Fruit fly (Drosophila melanogaster): Measurements from ENCODE around the gene BobA.

Gene BobA

dm6 chr3L:14980038-14980437 lies 34.1 kb upstream of the BobA start:
- no peak for TF ChIP-seq CG18262 (tag; optimal IDR thresholded peaks at IDR 0.05)
- TF ChIP-seq CG43689 (GFP tag; IDR thresholded peaks at IDR 0.05), result no peak
- no peak for TF ChIP-seq CG3847 (GFP tag; IDR thresholded peaks at IDR 0.05)
- TF ChIP-seq stwl (tag; optimal IDR thresholded peaks at IDR 0.05), result no peak
- TF ChIP-seq ham (GFP tag; IDR thresholded peaks at IDR 0.05), result no peak
- peak; percentile 64 for TF ChIP-seq D (optimal IDR thresholded peaks at IDR 0.05)
- TF ChIP-seq D (GFP tag; optimal IDR thresholded peaks at IDR 0.05), result no peak
- TF ChIP-seq Ssrp (tag; optimal IDR thresholded peaks at IDR 0.05), result no peak
- TF ChIP-seq chm (GFP tag; IDR thresholded peaks at IDR 0.05), result 0 out of 2 replicates have a peak, but pooled peaks have one; percentile 47
- TF ChIP-seq psq (GFP tag; optimal IDR thresholded peaks at IDR 0.05), result no peak
- no peak for TF ChIP-seq CG15601 (tag; optimal IDR thresholded peaks at IDR 0.05)

- TF ChIP-seq CG9932 (GFP tag; IDR thresholded peaks at IDR 0.05), result no peak
- TF ChIP-seq pros (GFP tag; optimal IDR thresholded peaks at IDR 0.05), result peak; percentile 10
- no peak for TF ChIP-seq CG11560 (tag; IDR thresholded peaks at IDR 0.05)
- TF ChIP-seq sob (GFP tag; IDR thresholded peaks at IDR 0.05), result no peak
- TF ChIP-seq CG11456 (GFP tag; IDR thresholded peaks at IDR 0.05), result no peak
- TF ChIP-seq bigmax (GFP tag; optimal IDR thresholded peaks at IDR 0.05), result no peak
- no peak for TF ChIP-seq abd-A (tag; optimal IDR thresholded peaks at IDR 0.05)
- no peak for TF ChIP-seq CG13775 (GFP tag; optimal IDR thresholded peaks at IDR 0.05)
- TF ChIP-seq Optix (GFP tag; IDR thresholded peaks at IDR 0.05), result no peak
- no peak for TF ChIP-seq CG31365 (tag; optimal IDR thresholded peaks at IDR 0.05)
- TF ChIP-seq Usf (GFP tag; optimal IDR thresholded peaks at IDR 0.05), result no peak
- no peak for TF ChIP-seq CG43689 (GFP tag; IDR thresholded peaks at IDR 0.05)
- no peak for TF ChIP-seq CG12155 (GFP tag; optimal IDR thresholded peaks at IDR 0.05)
- TF ChIP-seq CG17385 (GFP tag; optimal IDR thresholded peaks at IDR 0.05), result no peak
- TF ChIP-seq tna (GFP tag; IDR thresholded peaks at IDR 0.05; ENCODE audit: partially characterized antibody), result peak; percentile 47; the same call in 1 of the 2 replicates
- peak; percentile 63; the same call in 1 of the 3 replicates for TF ChIP-seq CG2199 (GFP tag; IDR thresholded peaks at IDR 0.05)
- TF ChIP-seq chm (GFP tag; IDR thresholded peaks at IDR 0.05), result 0 out of 2 replicates have a peak, but pooled peaks have one; percentile 25
- TF ChIP-seq HLH4C (GFP tag; IDR thresholded peaks at IDR 0.05; ENCODE audit: partially characterized antibody), result no peak
- TF ChIP-seq CG15479 (GFP tag; optimal IDR thresholded peaks at IDR 0.05), result peak; percentile 27
- TF ChIP-seq fd96Cb (tag; optimal IDR thresholded peaks at IDR 0.05), result no peak
- TF ChIP-seq tll (GFP tag; optimal IDR thresholded peaks at IDR 0.05), result peak in 1 of 2 experiments; percentile 23
- TF ChIP-seq lbe (GFP tag; optimal IDR thresholded peaks at IDR 0.05), result no peak
- no peak for TF ChIP-seq CG17802 (tag; optimal IDR thresholded peaks at IDR 0.05)
- TF ChIP-seq CG10267 (tag; optimal IDR thresholded peaks at IDR 0.05), result no peak
- TF ChIP-seq CG6175 (GFP tag; IDR thresholded peaks at IDR 0.05), result no peak
- no peak for TF ChIP-seq CG3726 (GFP tag; IDR thresholded peaks at IDR 0.05)
- peak; percentile 60 for TF ChIP-seq kni (GFP tag; optimal IDR thresholded peaks at IDR 0.05)
- TF ChIP-seq CG30403 (GFP tag; optimal IDR thresholded peaks at IDR 0.05), result no peak
- TF ChIP-seq tio (GFP tag; optimal IDR thresholded peaks at IDR 0.05), result no peak
- TF ChIP-seq Dad (GFP tag; optimal IDR thresholded peaks at IDR 0.05), result no peak
- 0 out of 3 replicates have a peak, but pooled peaks have one; percentile 14 for TF ChIP-seq CG6791 (GFP tag; IDR thresholded peaks at IDR 0.05; ENCODE audit: partially characterized antibody)
Observed at dm6 chr3L:14979332-14979731, 33.4 kb upstream of the BobA start, which contains the start of gene CG3349. TSS of gene CG3349 (plus strand) at chr3L:14979620.
